Worm (Caenorhabditis elegans): Measurements from ENCODE around the gene sym-2.

ce11 chrII:9177080-9177479 lies 11.2 kb downstream of the sym-2 start, which contains the start of the genes sec-5 and pir-1:
- TF ChIP-seq pha-4 (tag; optimal IDR thresholded peaks at IDR 0.05) = no peak
- no peak for TF ChIP-seq unc-62 (GFP tag; optimal IDR thresholded peaks at IDR 0.05)
- no peak for TF ChIP-seq let-607 (tag; optimal IDR thresholded peaks at IDR 0.05)
- TF ChIP-seq dox-1 (GFP tag; IDR thresholded peaks at IDR 0.05) = no peak
- TF ChIP-seq snpc-1.3 (tag; optimal IDR thresholded peaks at IDR 0.05; ENCODE audit: insufficient read depth) = no peak
- TF ChIP-seq die-1 (tag; optimal IDR thresholded peaks at IDR 0.05) = no peak
- TF ChIP-seq ama-1 (optimal IDR thresholded peaks at IDR 0.05) = no peak
- TF ChIP-seq ama-1 (GFP tag; optimal IDR thresholded peaks at IDR 0.05) = no peak
- no peak for TF ChIP-seq egrh-3 (GFP tag; IDR thresholded peaks at IDR 0.05)
- no peak for TF ChIP-seq bed-1 (GFP tag; IDR thresholded peaks at IDR 0.05)
